Worm (Caenorhabditis elegans) whole organism, young adult: Measurements from ENCODE around the gene F52H3.6.
"Not testable (repeated sequence)": the region's sequence is repeated elsewhere in the genome, so short reads cannot be mapped to it uniquely, and the experiment has no call there.

Experiments used
- B0019.2 ChIP-seq: fragments of 200-800 bp; sonication (Bioruptor generic); conservative IDR thresholded peaks from 2 replicates; pipeline ENCODE4 v1.3.6; 2022; ENCODE audit warnings: missing genetic modification reagents, missing genetic modification characterization, missing compliant biosample characterization
- C17E4.6 ChIP-seq: fragments of 200-800 bp; sonication (Bioruptor generic); IDR thresholded peaks from 2 replicates; pipeline ENCODE4 v1.3.6; 2022; ENCODE audit warnings: missing genetic modification reagents, missing genetic modification characterization, missing compliant biosample characterization
- F33H1.4 ChIP-seq: fragments of 200-800 bp; sonication (Bioruptor generic); IDR thresholded peaks from 2 replicates; pipeline ENCODE4 v1.3.6; 2022; ENCODE audit warnings: missing genetic modification reagents, missing genetic modification characterization, missing compliant biosample characterization
- F37B4.10 ChIP-seq: fragments of 200-800 bp; sonication (Bioruptor generic); IDR thresholded peaks from 2 replicates; pipeline ENCODE4 v1.3.6; 2022; ENCODE audit warnings: missing genetic modification characterization, missing compliant biosample characterization
- F39B2.1 ChIP-seq: fragments of 200-800 bp; sonication (Bioruptor generic); IDR thresholded peaks from 2 replicates; pipeline ENCODE4 v1.3.6; 2022; ENCODE audit warnings: missing genetic modification reagents, missing genetic modification characterization, missing compliant biosample characterization
- F49E8.2 ChIP-seq: sonication (generic microtip); optimal IDR thresholded peaks from 3 replicates; lab custom pipeline; 2017; ENCODE audit warnings: missing genetic modification characterization, mild to moderate bottlenecking, missing compliant biosample characterization, antibody characterized with exemption, moderate library complexity; ENCODE audit not compliant: insufficient read depth
- Y67H2A.10 ChIP-seq: fragments of 200-800 bp; sonication (Bioruptor generic); conservative IDR thresholded peaks from 2 replicates; pipeline ENCODE4 v1.3.6; 2022; ENCODE audit warnings: missing genetic modification reagents, missing genetic modification characterization, missing compliant biosample characterization
- Y79H2A.3 ChIP-seq: fragments of 200-800 bp; sonication (Bioruptor generic); conservative IDR thresholded peaks from 2 replicates; pipeline ENCODE4 v1.3.6; 2022; ENCODE audit warnings: missing genetic modification reagents, missing genetic modification characterization, missing compliant biosample characterization
- Y95B8A.8 ChIP-seq: fragments of 200-800 bp; sonication (Bioruptor generic); IDR thresholded peaks from 2 replicates; pipeline ENCODE4 v1.3.6; 2022; ENCODE audit warnings: missing genetic modification reagents, missing genetic modification characterization, missing compliant biosample characterization
- ZK185.1 ChIP-seq: sonication (generic microtip); optimal IDR thresholded peaks from 2 replicates; lab custom pipeline; 2016; ENCODE audit warnings: mild to moderate bottlenecking, missing genetic modification characterization, missing compliant biosample characterization; ENCODE audit not compliant: poor library complexity, severe bottlenecking
- aptf-3 ChIP-seq: fragments of 200-800 bp; sonication (Bioruptor generic); IDR thresholded peaks from 2 replicates; pipeline ENCODE4 v1.3.6; 2022; ENCODE audit warnings: missing genetic modification characterization, missing compliant biosample characterization
- athp-1 ChIP-seq: sonication (generic microtip); optimal IDR thresholded peaks from 2 replicates; lab custom pipeline; 2017; ENCODE audit warnings: mild to moderate bottlenecking, missing genetic modification characterization, missing compliant biosample characterization
- bed-1 ChIP-seq: fragments of 200-800 bp; sonication (Bioruptor generic); IDR thresholded peaks from 2 replicates; pipeline ENCODE4 v1.3.6; 2022; ENCODE audit warnings: missing genetic modification reagents, missing genetic modification characterization, missing compliant biosample characterization
- bed-2 ChIP-seq: fragments of 200-800 bp; sonication (Bioruptor generic); IDR thresholded peaks from 2 replicates; pipeline ENCODE4 v1.3.6; 2022; ENCODE audit warnings: missing genetic modification reagents, missing genetic modification characterization, missing compliant biosample characterization
- cebp-1 ChIP-seq, 2 experiments: fragments of 200-800 bp in 1 of 2; sonication (Bioruptor generic) in 1 of 2; sonication (generic microtip) in 1 of 2; IDR thresholded peaks in 1 of 2; optimal IDR thresholded peaks in 1 of 2; 2 replicates each; pipeline versions ENCODE4 v1.3.6 to Lab custom; 2017 to 2022; ENCODE audit warnings: missing compliant biosample characterization in 2 of 2, missing genetic modification characterization in 2 of 2, mild to moderate bottlenecking in 1 of 2, missing genetic modification reagents in 1 of 2, moderate library complexity in 1 of 2
- cebp-2 ChIP-seq: fragments of 200-800 bp; sonication (Bioruptor generic); IDR thresholded peaks from 2 replicates; pipeline ENCODE4 v1.3.6; 2022; ENCODE audit warnings: missing genetic modification characterization, missing compliant biosample characterization
- ceh-100 ChIP-seq: fragments of 200-800 bp; sonication (Bioruptor generic); IDR thresholded peaks from 2 replicates; pipeline ENCODE4 v1.3.6; 2022; ENCODE audit warnings: missing genetic modification reagents, missing genetic modification characterization, missing compliant biosample characterization
- ceh-27 ChIP-seq: fragments of 200-800 bp; sonication (Bioruptor generic); optimal IDR thresholded peaks from 2 replicates; lab custom pipeline; 2018; ENCODE audit warnings: mild to moderate bottlenecking, missing genetic modification characterization, moderate library complexity, missing compliant biosample characterization
- ceh-91 ChIP-seq: fragments of 200-800 bp; sonication (Bioruptor generic); IDR thresholded peaks from 2 replicates; pipeline ENCODE4 v1.3.6; 2022; ENCODE audit warnings: missing genetic modification reagents, missing genetic modification characterization, missing compliant biosample characterization
- egl-44 ChIP-seq: fragments of 200-800 bp; sonication (Bioruptor generic); IDR thresholded peaks from 2 replicates; pipeline ENCODE4 v1.3.6; 2022; ENCODE audit warnings: missing genetic modification reagents, missing genetic modification characterization, missing compliant biosample characterization
- egrh-3 ChIP-seq: fragments of 200-800 bp; sonication (Bioruptor generic); IDR thresholded peaks from 2 replicates; pipeline ENCODE4 v1.3.6; 2022; ENCODE audit warnings: missing genetic modification reagents, missing genetic modification characterization, missing compliant biosample characterization
- ekl-4 ChIP-seq: fragments of 200-800 bp; sonication (Bioruptor generic); IDR thresholded peaks from 2 replicates; pipeline ENCODE4 v1.3.6; 2022; ENCODE audit warnings: missing genetic modification reagents, missing genetic modification characterization, missing compliant biosample characterization
- hmg-1.2 ChIP-seq: fragments of 200-800 bp; sonication (Bioruptor generic); IDR thresholded peaks from 2 replicates; pipeline ENCODE4 v1.3.6; 2022; ENCODE audit warnings: missing genetic modification reagents, missing genetic modification characterization, missing compliant biosample characterization
- hmg-20 ChIP-seq: fragments of 200-800 bp; sonication (Bioruptor generic); IDR thresholded peaks from 2 replicates; pipeline ENCODE4 v1.3.6; 2022; ENCODE audit warnings: missing genetic modification reagents, missing genetic modification characterization, missing compliant biosample characterization
- hsf-1 ChIP-seq: fragments of 200-800 bp; sonication (Bioruptor generic); IDR thresholded peaks from 2 replicates; pipeline ENCODE4 v1.3.6; 2022; ENCODE audit warnings: missing genetic modification reagents, missing genetic modification characterization, missing compliant biosample characterization
- lin-35 ChIP-seq, 3 experiments: fragments of 150-350 bp in 2 of 3; sonication (generic microtip) in 1 of 3; optimal IDR thresholded peaks; 2 replicates each; lab custom pipeline; 2014 to 2018; ENCODE audit warnings: missing biosample characterization in 3 of 3, missing genetic modification characterization in 3 of 3, missing genetic modification reagents in 3 of 3
- lir-1 ChIP-seq: fragments of 200-800 bp; sonication (Bioruptor generic); conservative IDR thresholded peaks from 2 replicates; pipeline ENCODE4 v1.3.6; 2022; ENCODE audit warnings: missing genetic modification reagents, missing genetic modification characterization, missing compliant biosample characterization
- lsl-1 ChIP-seq: fragments of 200-800 bp; sonication (Bioruptor generic); optimal IDR thresholded peaks from 2 replicates; lab custom pipeline; 2018; ENCODE audit warnings: mild to moderate bottlenecking, missing genetic modification characterization, moderate library complexity, missing compliant biosample characterization
- madf-10 ChIP-seq: sonication (generic microtip); optimal IDR thresholded peaks from 2 replicates; lab custom pipeline; 2016; ENCODE audit warnings: mild to moderate bottlenecking, missing genetic modification characterization, missing compliant biosample characterization
- madf-3 ChIP-seq: fragments of 200-800 bp; sonication (Bioruptor generic); IDR thresholded peaks from 2 replicates; pipeline ENCODE4 v1.3.6; 2022; ENCODE audit warnings: missing genetic modification reagents, missing genetic modification characterization, missing compliant biosample characterization
- madf-6 ChIP-seq: fragments of 200-800 bp; sonication (Bioruptor generic); IDR thresholded peaks from 2 replicates; pipeline ENCODE4 v1.3.6; 2022; ENCODE audit warnings: missing genetic modification reagents, missing genetic modification characterization, missing compliant biosample characterization
- madf-8 ChIP-seq: fragments of 200-800 bp; sonication (Bioruptor generic); conservative IDR thresholded peaks from 2 replicates; pipeline ENCODE4 v1.3.6; 2022; ENCODE audit warnings: missing genetic modification reagents, missing genetic modification characterization, missing compliant biosample characterization
- mcd-1 ChIP-seq: fragments of 200-800 bp; sonication (Bioruptor generic); IDR thresholded peaks from 2 replicates; pipeline ENCODE4 v1.3.6; 2022; ENCODE audit warnings: missing genetic modification reagents, missing genetic modification characterization, missing compliant biosample characterization
- nhr-120 ChIP-seq: fragments of 200-800 bp; sonication (Bioruptor generic); IDR thresholded peaks from 2 replicates; pipeline ENCODE4 v1.3.6; 2022; ENCODE audit warnings: missing genetic modification characterization, missing compliant biosample characterization
- pbrm-1 ChIP-seq: fragments of 200-800 bp; sonication (Bioruptor generic); IDR thresholded peaks from 2 replicates; pipeline ENCODE4 v1.3.6; 2022; ENCODE audit warnings: missing genetic modification reagents, missing genetic modification characterization, missing compliant biosample characterization
- rcor-1 ChIP-seq: fragments of 200-800 bp; sonication (Bioruptor generic); IDR thresholded peaks from 2 replicates; pipeline ENCODE4 v1.3.6; 2022; ENCODE audit warnings: missing genetic modification reagents, missing genetic modification characterization, missing compliant biosample characterization
- repo-1 ChIP-seq: sonication (generic microtip); optimal IDR thresholded peaks from 2 replicates; lab custom pipeline; 2017; ENCODE audit warnings: mild to moderate bottlenecking, missing genetic modification characterization, missing compliant biosample characterization
- rpc-1 ChIP-seq, 2 experiments: fragments of 150-350 bp in 1 of 2; sonication (generic microtip) in 1 of 2; optimal IDR thresholded peaks; 2 replicates each; lab custom pipeline; 2014 to 2018; ENCODE audit warnings: missing biosample characterization in 1 of 2, missing genetic modification characterization in 1 of 2, missing genetic modification reagents in 1 of 2, missing genotype in 1 of 2
- unc-130 ChIP-seq: sonication (generic microtip); optimal IDR thresholded peaks from 2 replicates; lab custom pipeline; 2016; ENCODE audit warnings: missing genetic modification reagents, missing genetic modification characterization, missing compliant biosample characterization
- ztf-28 ChIP-seq: fragments of 200-800 bp; sonication (Bioruptor generic); IDR thresholded peaks from 2 replicates; pipeline ENCODE4 v1.3.6; 2022; ENCODE audit warnings: missing genetic modification reagents, missing genetic modification characterization, missing compliant biosample characterization
- ztf-6 ChIP-seq: fragments of 200-800 bp; sonication (Bioruptor generic); IDR thresholded peaks from 2 replicates; pipeline ENCODE4 v1.3.6; 2022; ENCODE audit warnings: missing genetic modification reagents, missing genetic modification characterization, missing compliant biosample characterization

Gene F52H3.6

DNA sequence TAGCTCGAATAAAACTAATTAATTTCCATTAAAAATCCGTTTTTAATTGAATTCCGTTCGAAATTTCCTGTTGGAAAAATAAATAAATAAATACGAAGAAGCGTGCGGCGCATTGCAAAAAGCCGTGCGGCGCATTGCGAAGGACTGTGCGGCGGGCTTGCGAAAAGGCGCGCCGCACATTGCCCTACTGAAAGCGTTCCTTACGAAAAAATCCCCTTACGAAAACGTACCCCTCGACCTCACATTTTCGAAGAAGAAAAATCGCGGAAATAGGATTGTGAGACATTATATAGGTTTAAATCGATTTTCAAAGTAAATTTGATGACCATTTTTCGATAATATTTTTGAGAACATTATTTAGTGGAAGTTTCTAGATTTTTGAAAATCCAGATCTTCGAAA, 6.5 kb upstream of the F52H3.6 start (continued):
- 0 out of 2 replicates have a peak, but pooled peaks have one; percentile 46 for TF ChIP-seq bed-2 (GFP tag; lab: Robert Waterston, UW)
- TF ChIP-seq egrh-3 (GFP tag; lab: Robert Waterston, UW), result peak; percentile 67
- peak; percentile 37; the same call in 1 of the 2 replicates for TF ChIP-seq rcor-1 (GFP tag; lab: Robert Waterston, UW)
- peak; percentile 59 for TF ChIP-seq madf-6
- peak; percentile 81; the same call in 1 of the 2 replicates for TF ChIP-seq ztf-28
- peak; percentile 59 for TF ChIP-seq hmg-1.2
- peak; percentile 20 for TF ChIP-seq rpc-1 (optimal IDR thresholded peaks at IDR 0.05; lab: Kevin White, UChicago)
- TF ChIP-seq rpc-1 (tag; optimal IDR thresholded peaks at IDR 0.05; lab: Kevin White, UChicago), result not testable (repeated sequence)
- TF ChIP-seq pbrm-1 (GFP tag; lab: Robert Waterston, UW), result peak; percentile 84
- TF ChIP-seq Y67H2A.10, result peak; percentile 65; the same call in 1 of the 2 replicates
- peak; percentile 82 for TF ChIP-seq ekl-4 (GFP tag; lab: Robert Waterston, UW)
- TF ChIP-seq egl-44 (GFP tag; lab: Robert Waterston, UW), result 0 out of 2 replicates have a peak, but pooled peaks have one; percentile 28
- peak; percentile 61 for TF ChIP-seq F33H1.4
- TF ChIP-seq C17E4.6 (GFP tag; lab: Robert Waterston, UW), result 0 out of 2 replicates have a peak, but pooled peaks have one; percentile 56

- TF ChIP-seq Y79H2A.3 (GFP tag; lab: Robert Waterston, UW) (peak; percentile 99), aptf-3 (GFP tag; lab: Robert Waterston, UW) (peak; percentile 93; the same call in 1 of the 2 replicates), F49E8.2 (peak; percentile 33), C17E4.6 (GFP tag; lab: Robert Waterston, UW) (peak; percentile 99), madf-3 (GFP tag; lab: Robert Waterston, UW) (peak; percentile 95), bed-1 (GFP tag; lab: Robert Waterston, UW) (0 out of 2 replicates have a peak, but pooled peaks have one; percentile 85), ztf-6 (GFP tag; lab: Robert Waterston, UW) (peak; percentile 96), mcd-1 (GFP tag; lab: Robert Waterston, UW) (peak; percentile 100), F37B4.10 (GFP tag; lab: Robert Waterston, UW) (peak; percentile 97), ZK185.1 (peak; percentile 58), repo-1 (peak; percentile 7), lsl-1 (GFP tag; lab: Kevin White, UChicago) (peak; percentile 63), lin-35 (GFP tag; optimal IDR thresholded peaks at IDR 0.05; lab: Kevin White, UChicago) (peak in 1 of 3 experiments; percentile 77), cebp-1 (GFP tag; IDR thresholded peaks at IDR 0.05; lab: Robert Waterston, UW) (peak; percentile 94), cebp-1 (tag; optimal IDR thresholded peaks at IDR 0.05; lab: Kevin White, UChicago) (peak; percentile 82), F39B2.1 (GFP tag; lab: Robert Waterston, UW) (peak; percentile 80), lir-1 (peak; percentile 88), Y67H2A.10 (peak; percentile 98), cebp-2 (GFP tag; lab: Robert Waterston, UW) (peak; percentile 92), unc-130 (GFP tag; lab: Kevin White, UChicago) (peak; percentile 27), pbrm-1 (GFP tag; lab: Robert Waterston, UW) (peak; percentile 99), hsf-1 (GFP tag; lab: Robert Waterston, UW) (peak; percentile 80), rpc-1 (optimal IDR thresholded peaks at IDR 0.05; lab: Kevin White, UChicago) (peak; percentile 38), ceh-27 (GFP tag; lab: Kevin White, UChicago) (peak; percentile 76), ceh-100 (GFP tag; lab: Robert Waterston, UW) (peak; percentile 100), B0019.2 (GFP tag; lab: Robert Waterston, UW) (peak; percentile 96), athp-1 (tag; lab: Kevin White, UChicago) (peak; percentile 87), ztf-28 (peak; percentile 99), nhr-120 (0 out of 2 replicates have a peak, but pooled peaks have one; percentile 57), madf-8 (peak; percentile 91), madf-6 (peak; percentile 95), madf-10 (tag; lab: Kevin White, UChicago) (peak; percentile 62), hmg-20 (GFP tag; lab: Robert Waterston, UW) (peak; percentile 93), Y95B8A.8 (GFP tag; lab: Robert Waterston, UW) (peak; percentile 99), hmg-1.2 (peak; percentile 93), ceh-91 (GFP tag; lab: Robert Waterston, UW) (peak; percentile 98)
- TF ChIP-seq rpc-1 (tag; optimal IDR thresholded peaks at IDR 0.05; lab: Kevin White, UChicago), result not testable (repeated sequence)
These were observed 5.1 kb upstream of the F52H3.6 start, which contains the start of gene mtcu-2 for ce11 chrII:10033163-10033871. TSS of gene mtcu-2 (minus strand) at chrII:10033213.
